Worm (Caenorhabditis elegans): ENCODE measurements around the gene T06C10.3.

Gene T06C10.3

DNA sequence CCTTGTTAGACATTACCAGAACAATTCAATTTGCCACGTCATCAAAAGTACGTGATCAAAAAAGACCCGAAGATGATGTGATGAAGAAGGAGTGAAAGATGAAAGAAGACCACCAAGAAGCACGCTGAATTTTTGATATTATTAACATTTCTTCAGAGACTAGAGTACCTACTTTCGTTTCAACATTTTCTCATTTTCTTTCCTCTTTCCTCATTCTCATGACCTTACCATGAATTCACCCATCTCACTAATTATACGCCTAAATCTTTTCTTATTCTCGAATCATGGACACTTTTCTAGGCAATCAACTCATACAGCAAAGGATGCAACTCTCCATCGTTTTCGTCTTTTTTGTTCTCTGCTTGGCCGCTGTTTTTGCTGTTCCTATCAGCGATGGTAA lies 1.9 kb upstream of the T06C10.3 start, which contains the start of gene flp-10:
Gene flp-10 (plus strand): TSS at position 301 of the 400 bp plus-strand sequence.
- TF ChIP-seq unc-62 (GFP tag; optimal IDR thresholded peaks at IDR 0.05) = no peak

DNA sequence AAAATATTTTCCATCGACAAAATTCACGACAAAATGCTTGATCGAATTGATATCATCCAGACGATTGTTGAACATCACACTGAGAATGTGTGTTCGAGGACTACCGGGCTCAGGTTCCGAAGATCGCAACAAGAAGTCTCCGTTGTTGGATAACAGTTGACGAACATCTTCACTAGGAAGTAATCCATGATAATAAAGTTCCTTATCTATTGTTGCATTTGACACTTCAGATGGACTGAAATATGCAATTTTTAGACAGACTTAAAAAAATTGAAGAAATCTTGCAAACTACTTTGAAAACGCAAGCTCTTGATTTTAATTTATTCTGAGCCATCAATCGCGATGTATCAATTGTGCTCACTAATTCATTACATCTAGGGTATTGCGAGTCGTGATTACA lies 6.7 kb downstream of the T06C10.3 start:
- no peak for TF ChIP-seq unc-62 (GFP tag; optimal IDR thresholded peaks at IDR 0.05)

DNA sequence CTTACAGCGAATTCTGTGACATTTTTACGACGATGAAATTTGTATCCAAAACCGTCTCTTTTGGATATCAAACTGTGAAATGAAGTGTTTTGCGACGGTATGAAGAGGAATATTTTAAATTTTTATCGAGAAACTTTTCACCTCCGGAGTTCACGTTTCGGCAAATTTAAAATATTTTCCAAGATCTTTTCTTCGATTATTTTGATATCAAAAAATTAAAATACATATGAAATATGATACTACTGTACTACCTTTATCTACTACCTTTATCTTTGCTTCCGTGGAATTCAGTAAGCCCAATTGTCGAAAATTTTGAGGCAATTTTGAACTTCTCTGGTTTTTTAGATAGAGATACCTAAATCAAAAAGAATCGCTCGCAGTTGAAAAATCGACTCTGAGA lies 7.2 kb downstream of the T06C10.3 start, which contains the start of gene kin-26:
Gene kin-26 (minus strand): TSS at position 101 of the 400 bp plus-strand sequence.
- TF ChIP-seq unc-62 (GFP tag; optimal IDR thresholded peaks at IDR 0.05) = no peak

DNA sequence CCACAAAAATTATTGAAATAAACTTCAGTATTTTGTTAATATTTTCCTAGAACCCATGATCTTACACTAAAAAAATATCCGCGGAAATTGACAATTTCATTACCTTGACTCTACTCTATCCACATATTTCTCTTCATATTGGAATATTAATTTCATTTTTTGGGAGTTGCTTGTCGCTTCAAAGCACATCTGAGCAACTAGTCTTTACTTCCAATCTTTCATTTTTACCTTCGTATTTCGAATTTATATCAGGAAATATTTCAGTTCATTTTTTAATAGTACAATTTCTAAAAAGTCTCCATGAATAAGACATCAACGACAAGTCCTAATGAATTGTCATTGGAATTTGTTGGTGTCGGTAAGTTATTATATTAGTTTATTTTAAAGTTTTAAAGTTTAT lies 8.5 kb downstream of the T06C10.3 start, which contains the start of gene srt-73:
Gene srt-73 (plus strand): TSS at position 301 of the 400 bp plus-strand sequence.
- no peak for TF ChIP-seq unc-62 (GFP tag; optimal IDR thresholded peaks at IDR 0.05)

DNA sequence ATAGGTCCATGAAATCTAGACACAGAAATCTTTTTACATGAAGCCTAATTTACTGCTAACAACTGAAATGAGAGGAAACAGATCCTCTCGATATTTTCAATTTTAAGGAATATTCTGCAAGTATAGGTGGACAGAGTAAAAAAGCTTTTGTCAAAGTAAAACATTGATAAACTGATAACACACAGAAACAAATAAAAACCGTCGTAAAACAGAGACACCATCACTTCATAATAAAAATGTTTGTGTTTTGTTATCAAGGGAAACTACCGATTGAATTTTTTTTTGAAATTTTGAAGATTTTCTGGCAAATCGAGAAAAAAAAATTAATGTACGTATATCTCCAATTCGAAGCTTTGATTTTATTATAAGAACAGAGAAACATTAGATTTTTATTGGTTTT lies 10.6 kb downstream of the T06C10.3 start:
- no peak for TF ChIP-seq unc-62 (GFP tag; optimal IDR thresholded peaks at IDR 0.05)

DNA sequence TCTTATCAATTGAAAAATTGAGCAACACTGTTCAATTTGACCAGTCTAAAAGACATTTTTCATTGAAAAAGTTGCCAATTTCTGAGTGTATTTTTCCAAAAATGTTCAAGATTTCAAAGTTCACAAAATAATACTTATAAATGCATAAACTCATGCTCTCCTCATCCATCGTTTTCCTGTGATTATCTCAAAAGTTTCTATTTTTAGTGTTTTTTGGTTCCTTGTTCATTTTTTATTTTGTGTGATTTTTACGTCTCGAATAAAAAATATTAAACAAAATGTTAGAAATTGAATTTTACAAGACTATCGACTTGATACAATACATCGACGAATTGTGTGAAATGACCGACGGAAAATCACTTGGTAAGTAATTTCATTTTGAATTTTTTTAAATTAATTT lies 11.2 kb downstream of the T06C10.3 start, which contains the start of gene atic-1:
Gene atic-1 (plus strand): TSS at position 301 of the 400 bp plus-strand sequence.
- no peak for TF ChIP-seq unc-62 (GFP tag; optimal IDR thresholded peaks at IDR 0.05)

DNA sequence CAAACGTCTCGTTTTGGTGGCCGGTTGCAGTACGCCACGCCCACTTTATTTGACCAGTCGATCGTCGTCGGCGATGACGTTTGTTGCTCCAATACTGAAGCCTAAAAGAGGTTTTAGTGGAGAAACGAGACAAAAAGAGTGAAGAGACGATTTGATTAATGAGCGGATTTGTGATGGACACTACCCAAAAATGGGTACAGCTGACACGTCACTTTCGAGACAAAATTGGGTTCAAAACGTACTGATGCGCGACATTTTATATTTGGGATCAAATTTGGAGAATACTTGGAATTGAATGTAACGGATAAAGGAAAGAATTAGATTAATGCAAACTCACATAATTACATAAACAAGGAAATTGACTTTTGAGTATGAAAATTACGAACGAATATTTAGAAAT lies 26.9 kb downstream of the T06C10.3 start, which contains the start of gene ilys-4:
Gene ilys-4 (minus strand): TSS at position 101 of the 400 bp plus-strand sequence.
- no peak for TF ChIP-seq unc-62 (GFP tag; optimal IDR thresholded peaks at IDR 0.05)

DNA sequence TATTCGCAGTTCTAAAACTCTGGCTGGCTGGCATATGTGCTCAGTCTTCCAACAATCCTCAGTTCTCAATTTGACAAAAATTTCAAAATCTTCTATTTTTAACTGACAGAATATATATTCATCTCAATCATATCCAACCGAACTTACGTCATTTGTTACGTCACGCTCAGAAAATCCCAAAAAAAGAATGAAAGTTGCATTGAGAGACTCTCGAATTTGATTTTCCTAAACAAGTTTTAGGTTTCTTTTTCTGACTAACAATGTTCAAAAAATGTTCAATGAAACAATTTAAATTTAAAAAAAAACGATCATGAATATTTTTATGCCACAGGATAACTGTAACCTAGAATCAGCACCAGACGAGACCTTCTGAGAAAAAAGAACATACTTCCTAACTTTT lies 27.4 kb downstream of the T06C10.3 start:
- no peak for TF ChIP-seq unc-62 (GFP tag; optimal IDR thresholded peaks at IDR 0.05)

DNA sequence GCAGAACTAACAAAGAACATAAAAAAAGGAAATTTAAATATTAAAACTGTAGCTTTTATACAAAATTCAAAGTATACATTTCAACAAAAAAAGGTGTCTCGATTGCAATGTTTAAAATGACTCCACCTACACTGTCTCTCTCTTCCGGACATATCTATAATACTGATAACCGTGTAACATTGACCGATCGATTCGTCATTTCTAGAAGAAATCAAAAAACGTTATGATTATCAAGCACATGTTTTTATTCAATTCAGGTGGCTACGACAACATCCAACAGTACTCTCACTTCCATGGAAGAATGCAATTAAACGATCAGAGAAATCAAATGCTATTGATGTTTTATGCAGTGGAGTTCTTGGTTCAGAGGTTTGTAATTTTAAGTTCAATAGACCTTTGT lies 27.9 kb downstream of the T06C10.3 start:
- no peak for TF ChIP-seq unc-62 (GFP tag; optimal IDR thresholded peaks at IDR 0.05)

DNA sequence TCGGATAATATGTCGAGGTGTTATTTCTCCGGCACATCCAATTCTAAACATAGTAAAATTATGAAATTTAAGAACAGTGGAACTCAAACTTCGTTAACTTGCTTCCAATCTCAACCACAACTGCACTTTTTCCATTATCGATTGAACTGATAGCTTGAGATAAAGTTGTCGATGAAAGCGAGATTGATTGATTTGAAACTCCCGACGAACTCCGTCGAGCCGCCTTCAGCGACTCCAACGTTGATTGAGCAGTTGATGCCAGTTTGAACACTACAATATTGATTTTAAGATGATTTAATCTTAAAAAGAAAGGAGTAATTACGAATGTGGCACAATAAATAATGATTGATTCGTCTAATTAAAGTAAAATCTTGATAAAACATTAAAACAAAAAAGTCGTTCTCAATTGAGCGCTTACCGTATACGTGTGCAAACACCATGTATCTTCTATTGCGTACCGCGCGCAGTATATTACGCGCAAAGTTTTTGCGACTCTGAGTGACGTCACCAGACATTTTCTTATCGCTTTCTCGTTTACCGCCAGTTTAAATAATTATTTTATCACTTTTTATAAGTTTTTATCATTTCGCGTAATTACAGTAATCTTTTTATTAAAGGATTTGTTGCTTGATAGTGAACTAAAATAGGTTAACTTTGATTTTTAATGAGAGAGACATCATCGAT lies 31.8 kb downstream of the T06C10.3 start, which contains the start of gene arp-11:
Gene arp-11 (minus strand): TSS at position 51 of the 684 bp plus-strand sequence.
- no peak for TF ChIP-seq unc-62 (GFP tag; optimal IDR thresholded peaks at IDR 0.05)

DNA sequence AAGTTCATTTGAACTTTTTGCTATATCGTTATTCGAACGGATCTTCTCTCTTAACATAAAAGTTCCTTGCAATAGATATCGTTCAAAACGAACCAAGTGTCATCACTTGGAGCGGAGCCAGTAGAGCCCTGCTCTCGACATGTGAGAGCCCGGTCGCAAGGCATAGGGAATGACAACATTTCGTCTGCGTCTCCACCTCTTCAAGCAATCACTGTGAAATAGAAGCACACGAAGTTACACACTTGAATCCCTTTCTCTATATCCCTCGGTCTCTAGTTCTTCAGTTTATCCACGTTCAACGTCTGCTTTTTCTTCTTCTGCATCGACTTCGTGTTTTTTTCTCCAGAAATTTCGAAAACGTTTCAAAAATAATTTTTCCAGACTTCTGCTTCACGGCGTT lies 32.8 kb downstream of the T06C10.3 start, which contains the start of gene C49H3.6:
Gene C49H3.6 (plus strand): TSS at position 380 of the 400 bp plus-strand sequence.
- TF ChIP-seq unc-62 (GFP tag; optimal IDR thresholded peaks at IDR 0.05) = no peak

DNA sequence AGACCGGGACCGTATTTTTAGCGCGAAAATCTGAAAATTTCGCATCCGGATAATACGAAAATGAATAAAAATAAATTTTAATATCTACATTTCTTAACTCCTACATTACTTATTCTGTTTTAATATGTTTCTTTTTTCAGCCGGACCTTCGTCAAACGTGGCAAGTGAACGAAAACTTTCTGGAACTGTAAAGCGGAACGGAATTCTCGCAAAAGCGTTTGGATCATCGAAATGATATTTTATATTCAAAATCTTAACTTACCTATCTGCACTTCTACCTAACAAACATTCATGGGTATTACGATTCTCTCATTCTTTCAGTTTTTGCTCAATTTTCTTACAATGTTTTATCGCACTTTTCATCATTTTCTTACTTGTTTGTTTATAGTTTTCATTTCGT lies 36.1 kb downstream of the T06C10.3 start:
- no peak for TF ChIP-seq unc-62 (GFP tag; optimal IDR thresholded peaks at IDR 0.05)

DNA sequence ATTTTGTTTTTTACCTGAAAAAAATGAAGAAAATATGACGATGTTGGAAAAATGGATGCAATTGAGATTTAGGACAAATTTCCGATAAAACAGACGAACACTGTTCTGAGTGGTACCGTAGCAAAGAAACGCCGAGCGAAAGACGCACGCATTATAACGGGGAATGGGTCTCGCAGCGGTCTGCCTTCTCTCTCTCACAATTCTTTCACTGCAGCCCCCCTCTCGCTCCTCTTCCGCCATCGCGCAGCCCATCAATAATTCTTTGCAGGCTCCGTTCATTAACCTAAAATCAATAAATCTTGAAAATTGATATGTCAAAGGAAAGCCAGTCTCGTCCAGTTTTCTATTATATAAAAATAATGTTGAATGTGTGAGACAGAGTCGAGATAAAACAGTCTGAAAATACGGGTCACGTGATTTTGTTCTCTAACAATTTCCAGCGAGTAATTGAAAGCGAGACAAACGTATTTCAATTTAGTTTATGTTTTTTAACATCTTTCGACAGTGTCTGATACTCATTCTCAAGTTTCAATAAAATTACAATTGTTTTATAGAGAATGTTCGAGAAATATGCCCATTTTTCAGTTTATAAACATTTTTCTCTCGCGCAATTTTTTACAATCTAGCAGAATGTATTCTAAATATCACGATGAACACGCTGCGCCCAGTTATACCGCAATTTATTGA lies 39.0 kb downstream of the T06C10.3 start:
- no peak for TF ChIP-seq unc-62 (GFP tag; optimal IDR thresholded peaks at IDR 0.05)

DNA sequence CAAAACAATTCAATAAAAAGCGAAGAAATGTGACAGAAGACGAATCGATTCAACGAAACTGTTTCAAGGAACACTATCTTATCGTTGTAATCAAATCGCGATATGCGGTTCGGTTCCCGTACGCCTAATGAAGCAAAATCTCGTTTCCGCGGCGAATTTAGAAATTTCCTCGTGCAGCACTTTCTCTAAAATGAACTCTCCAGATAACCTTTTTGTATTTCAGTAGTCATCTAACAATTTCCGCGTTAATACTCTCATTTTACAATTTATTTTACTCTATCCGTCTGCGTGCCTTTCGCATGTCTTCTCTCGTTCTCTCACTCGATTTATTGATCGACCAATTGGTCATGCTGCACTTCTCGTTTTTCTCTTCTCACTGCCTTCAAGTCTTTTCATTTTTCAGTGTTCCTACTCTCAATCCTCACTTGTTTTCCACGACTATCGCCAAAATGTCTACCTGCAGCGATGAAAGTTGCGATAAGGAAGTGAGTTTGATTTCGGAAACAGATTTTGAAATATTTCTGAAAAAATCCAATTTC lies 39.7 kb downstream of the T06C10.3 start, which contains the start of the genes npp-27 and ntl-4:
Gene npp-27 (minus strand): TSS at position 51 of the 539 bp plus-strand sequence.
Gene ntl-4 (plus strand): TSS at position 379 of the 539 bp plus-strand sequence.
- no peak for TF ChIP-seq unc-62 (GFP tag; optimal IDR thresholded peaks at IDR 0.05)

DNA sequence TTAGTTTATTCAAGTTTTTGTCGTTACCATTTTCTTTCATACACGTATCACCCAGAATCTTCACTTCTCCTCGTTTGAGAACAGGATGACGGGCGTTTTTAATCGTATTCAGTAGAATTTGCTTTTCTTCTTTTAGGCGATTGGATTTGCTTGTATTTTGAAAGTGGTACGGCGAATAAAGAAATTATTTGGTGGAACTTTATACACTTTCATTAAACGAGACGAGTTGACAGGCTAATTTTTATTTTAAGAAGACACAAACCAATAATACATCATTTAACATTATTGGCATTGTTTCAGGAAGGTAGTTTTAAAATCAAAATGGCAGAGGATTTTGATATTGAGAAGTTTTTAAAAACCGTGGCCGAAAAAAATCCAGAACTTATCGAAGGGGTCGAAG lies 44.4 kb downstream of the T06C10.3 start, which contains the start of gene C49H3.4:
Gene C49H3.4 (plus strand): TSS at position 301 of the 400 bp plus-strand sequence.
- no peak for TF ChIP-seq unc-62 (GFP tag; optimal IDR thresholded peaks at IDR 0.05)

DNA sequence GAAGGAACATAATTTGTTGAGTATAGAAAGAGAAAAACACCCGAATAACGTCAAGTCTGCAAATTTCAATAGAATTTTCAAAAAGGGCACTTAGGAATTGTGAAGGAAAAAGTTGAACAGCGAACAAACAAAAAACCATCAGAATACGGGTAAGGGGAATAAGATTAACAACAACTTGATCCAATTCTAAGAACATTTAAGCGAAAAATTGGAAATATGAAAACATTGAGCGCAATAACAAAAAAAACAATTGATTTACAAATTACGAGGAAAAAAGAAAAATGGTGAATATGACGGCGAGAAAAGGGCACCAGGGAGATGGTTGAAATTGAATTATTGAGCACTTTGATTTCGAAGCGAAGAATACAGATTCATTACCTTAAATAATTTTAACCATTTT lies 46.4 kb downstream of the T06C10.3 start:
- no peak for TF ChIP-seq unc-62 (GFP tag; optimal IDR thresholded peaks at IDR 0.05)

All from whole organism, dauer.